Worm (Caenorhabditis elegans): ENCODE results near the gene F58B4.7.

F58B4.7 gene

DNA sequence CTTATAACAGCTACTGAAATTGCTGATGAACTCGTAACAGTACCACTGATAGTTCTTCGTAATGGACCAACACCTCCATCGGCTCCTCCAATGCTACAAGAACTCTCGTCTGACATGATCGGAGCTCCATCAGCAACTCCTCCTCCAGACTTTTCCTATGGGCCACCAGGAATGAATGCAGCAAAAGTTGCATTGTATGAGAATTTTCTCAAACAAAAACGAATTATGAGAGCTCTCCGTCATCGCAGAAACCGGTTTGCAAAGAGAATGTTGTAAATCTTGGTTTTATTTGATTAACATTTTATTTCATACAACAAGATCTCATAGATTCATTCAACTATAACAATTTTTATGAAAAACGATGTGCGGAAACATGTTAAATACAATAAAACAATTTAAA lies 35.6 kb downstream of the F58B4.7 start (continued):
- TF ChIP-seq madf-5 (GFP tag; IDR thresholded peaks at IDR 0.05) (peak in 1 of 2 experiments; percentile 68; a peak in 1 of 4 replicates), spr-1 (tag; optimal IDR thresholded peaks at IDR 0.05) (no peak), hmg-1.1 (GFP tag; IDR thresholded peaks at IDR 0.05) (no peak), R02D3.7 (tag; optimal IDR thresholded peaks at IDR 0.05) (no peak), lin-39 (tag; optimal IDR thresholded peaks at IDR 0.05) (no peak), F44E2.7 (GFP tag; IDR thresholded peaks at IDR 0.05) (no peak), nhr-6 (tag; optimal IDR thresholded peaks at IDR 0.05) (no peak), unc-39 (tag; optimal IDR thresholded peaks at IDR 0.05) (no peak), ZK337.2 (GFP tag; IDR thresholded peaks at IDR 0.05) (no peak), ctbp-1 (GFP tag; IDR thresholded peaks at IDR 0.05) (no peak), nhr-76 (tag; optimal IDR thresholded peaks at IDR 0.05) (no peak), ama-1 (optimal IDR thresholded peaks at IDR 0.05) (no peak), aha-1 (tag) (no peak), tra-1 (GFP tag; IDR thresholded peaks at IDR 0.05) (no peak), ceh-44 (GFP tag; IDR thresholded peaks at IDR 0.05) (no peak), ceh-62 (tag; optimal IDR thresholded peaks at IDR 0.05) (no peak), nhr-77 (tag; optimal IDR thresholded peaks at IDR 0.05) (no peak), tag-97 (GFP tag; IDR thresholded peaks at IDR 0.05) (no peak), nhr-41 (GFP tag; IDR thresholded peaks at IDR 0.05) (no peak), lin-1 (GFP tag; IDR thresholded peaks at IDR 0.05) (no peak), nhr-102 (tag; optimal IDR thresholded peaks at IDR 0.05) (peak; percentile 66), mxl-2 (GFP tag; conservative IDR thresholded peaks at IDR 0.05) (no peak), egl-43 (GFP tag; IDR thresholded peaks at IDR 0.05) (peak; percentile 74; the same call in 1 of the 2 replicates), nhr-11 (tag; optimal IDR thresholded peaks at IDR 0.05) (no peak), pqm-1 (tag; optimal IDR thresholded peaks at IDR 0.05) (no peak), ceh-32 (tag; optimal IDR thresholded peaks at IDR 0.05; ENCODE audit: poor library complexity) (no peak), D1046.2 (GFP tag; IDR thresholded peaks at IDR 0.05) (0 out of 2 replicates have a peak, but pooled peaks have one; percentile 21), zag-1 (tag; optimal IDR thresholded peaks at IDR 0.05) (no peak), Y5F2A.4 (GFP tag; optimal IDR thresholded peaks at IDR 0.05) (no peak), T20F7.1 (GFP tag; optimal IDR thresholded peaks at IDR 0.05) (peak; percentile 31), Y75B8A.6 (GFP tag; IDR thresholded peaks at IDR 0.05) (peak; percentile 61; the same call in 1 of the 2 replicates), F37D6.2 (tag; optimal IDR thresholded peaks at IDR 0.05) (no peak), hlh-11 (tag; optimal IDR thresholded peaks at IDR 0.05) (no peak), php-3 (GFP tag; IDR thresholded peaks at IDR 0.05) (no peak), ztf-7 (tag; optimal IDR thresholded peaks at IDR 0.05) (no peak), dmd-9 (GFP tag; IDR thresholded peaks at IDR 0.05) (no peak), lin-13 (GFP tag; optimal IDR thresholded peaks at IDR 0.05) (no peak), mdl-1 (tag; optimal IDR thresholded peaks at IDR 0.05) (no peak), pha-4 (GFP tag; IDR thresholded peaks at IDR 0.05) (no peak), pha-4 (tag; optimal IDR thresholded peaks at IDR 0.05) (no peak), ces-1 (GFP tag; optimal IDR thresholded peaks at IDR 0.05) (no peak), nhr-28 (tag; optimal IDR thresholded peaks at IDR 0.05) (no peak), nhr-42 (GFP tag; IDR thresholded peaks at IDR 0.05) (no peak), lin-29 (GFP tag; IDR thresholded peaks at IDR 0.05) (0 out of 2 replicates have a peak, but pooled peaks have one; percentile 11), mxl-3 (GFP tag; optimal IDR thresholded peaks at IDR 0.05) (no peak), zip-11 (GFP tag; IDR thresholded peaks at IDR 0.05) (no peak), fkh-10 (GFP tag; optimal IDR thresholded peaks at IDR 0.05) (no peak), nhr-48 (tag; optimal IDR thresholded peaks at IDR 0.05) (no peak), set-16 (GFP tag; IDR thresholded peaks at IDR 0.05) (no peak), jun-1 (tag; optimal IDR thresholded peaks at IDR 0.05) (no peak), zfp-2 (tag; optimal IDR thresholded peaks at IDR 0.05) (no peak), ZK546.5 (tag; optimal IDR thresholded peaks at IDR 0.05) (no peak), dmd-8 (GFP tag; IDR thresholded peaks at IDR 0.05) (no peak), snpc-1.2 (GFP tag; IDR thresholded peaks at IDR 0.05) (no peak; the same call in 1 of the 2 replicates)
